Worm (Caenorhabditis elegans) whole organism, L3 larva: ENCODE results near the gene pps-1.

ENCODE experiments used
- ceh-82 ChIP-seq: fragments of 150-350 bp; optimal IDR thresholded peaks from 2 replicates; lab custom pipeline; 2014; ENCODE audit warnings: missing biosample characterization, missing genetic modification characterization
- nhr-28 ChIP-seq: fragments of 150-350 bp; optimal IDR thresholded peaks from 2 replicates; lab custom pipeline; 2014; ENCODE audit warnings: missing biosample characterization, missing genetic modification characterization
- pha-4 ChIP-seq: fragments of 150-350 bp; optimal IDR thresholded peaks from 2 replicates; lab custom pipeline; 2014; ENCODE audit warnings: missing biosample characterization, missing genetic modification reagents, missing genetic modification characterization
- pqm-1 ChIP-seq: fragments of 150-350 bp; optimal IDR thresholded peaks from 2 replicates; lab custom pipeline; 2017; ENCODE audit warnings: missing biosample characterization, missing genetic modification characterization, inconsistent platforms
- skn-1 ChIP-seq: fragments of 150-350 bp; optimal IDR thresholded peaks from 2 replicates; lab custom pipeline; 2014; ENCODE audit warnings: missing biosample characterization, missing genetic modification characterization

- no peak for TF ChIP-seq skn-1 (tag; lab: Kevin White, UChicago)
- TF ChIP-seq nhr-28 (tag; lab: Kevin White, UChicago): no peak
- no peak for TF ChIP-seq pha-4 (tag; lab: Kevin White, UChicago)
- no peak for TF ChIP-seq ceh-82 (tag; lab: Kevin White, UChicago)
- TF ChIP-seq pqm-1 (tag; lab: Kevin White, UChicago): no peak
Observed at ce11 chrIV:10144909-10145308, 16.9 kb upstream of the pps-1 start.
